Worm (Caenorhabditis elegans) whole organism, L3 larva: Measurements from ENCODE around the gene enu-3.5.

ENCODE experiments used
- R02D3.7 ChIP-seq: fragments of 150-350 bp; optimal IDR thresholded peaks from 2 replicates; lab custom pipeline; 2014; ENCODE audit warnings: missing biosample characterization, missing genetic modification characterization
- aly-2 ChIP-seq: fragments of 150-350 bp; optimal IDR thresholded peaks from 2 replicates; lab custom pipeline; 2014; ENCODE audit warnings: missing biosample characterization, missing genetic modification characterization
- ceh-16 ChIP-seq: sonication (generic microtip); optimal IDR thresholded peaks from 2 replicates; lab custom pipeline; 2017; ENCODE audit warnings: missing biosample characterization, missing genetic modification characterization
- ceh-28 ChIP-seq: fragments of 150-350 bp; optimal IDR thresholded peaks from 2 replicates; lab custom pipeline; 2014; ENCODE audit warnings: missing biosample characterization, missing genetic modification reagents, missing genetic modification characterization
- ceh-82 ChIP-seq: fragments of 150-350 bp; optimal IDR thresholded peaks from 2 replicates; lab custom pipeline; 2014; ENCODE audit warnings: missing biosample characterization, missing genetic modification characterization
- daf-12 ChIP-seq: fragments of 150-350 bp; optimal IDR thresholded peaks from 2 replicates; lab custom pipeline; 2014; ENCODE audit warnings: missing biosample characterization, missing genetic modification reagents, missing genetic modification characterization
- egl-27 ChIP-seq: sonication (generic microtip); optimal IDR thresholded peaks from 4 replicates; lab custom pipeline; 2017; ENCODE audit warnings: missing biosample characterization, missing genetic modification reagents, missing genetic modification characterization
- egl-5 ChIP-seq: fragments of 150-350 bp; optimal IDR thresholded peaks from 2 replicates; lab custom pipeline; 2017; ENCODE audit warnings: missing biosample characterization, missing genetic modification reagents, missing genetic modification characterization, inconsistent platforms
- elt-2 ChIP-seq: sonication (generic microtip); optimal IDR thresholded peaks from 2 replicates; lab custom pipeline; 2016; ENCODE audit warnings: missing genetic modification reagents, mild to moderate bottlenecking, missing genetic modification characterization, missing compliant biosample characterization
- elt-3 ChIP-seq, 3 experiments: fragments of 150-350 bp in 1 of 3; sonication (generic microtip) in 2 of 3; optimal IDR thresholded peaks; 2 replicates in 2 of 3; 4 replicates in 1 of 3; lab custom pipeline; 2014 to 2017; ENCODE audit warnings: missing biosample characterization in 3 of 3, missing genetic modification characterization in 3 of 3
- eor-1 ChIP-seq, 2 experiments: fragments of 150-350 bp; optimal IDR thresholded peaks; 2 replicates each; lab custom pipeline; 2014 to 2018; ENCODE audit warnings: missing biosample characterization in 2 of 2, missing genetic modification characterization in 2 of 2
- fkh-10 ChIP-seq: sonication (generic microtip); optimal IDR thresholded peaks from 2 replicates; lab custom pipeline; 2017; ENCODE audit warnings: missing biosample characterization, missing genetic modification reagents, missing genetic modification characterization
- hmg-11 ChIP-seq: sonication (generic microtip); optimal IDR thresholded peaks from 2 replicates; lab custom pipeline; 2016; ENCODE audit warnings: missing genetic modification characterization, missing compliant biosample characterization
- jun-1 ChIP-seq: fragments of 150-350 bp; optimal IDR thresholded peaks from 2 replicates; lab custom pipeline; 2014; ENCODE audit warnings: missing biosample characterization, missing genetic modification reagents, missing genetic modification characterization
- lin-15B ChIP-seq: fragments of 150-350 bp; optimal IDR thresholded peaks from 2 replicates; lab custom pipeline; 2014; ENCODE audit warnings: missing biosample characterization, missing genetic modification characterization
- lin-39 ChIP-seq: fragments of 150-350 bp; optimal IDR thresholded peaks from 2 replicates; lab custom pipeline; 2018; ENCODE audit warnings: missing biosample characterization, missing genetic modification reagents, missing genetic modification characterization
- lsy-12 ChIP-seq: sonication (generic microtip); optimal IDR thresholded peaks from 2 replicates; lab custom pipeline; 2016; ENCODE audit warnings: mild to moderate bottlenecking, missing genetic modification characterization, missing compliant biosample characterization
- mdl-1 ChIP-seq: fragments of 150-350 bp; optimal IDR thresholded peaks from 2 replicates; lab custom pipeline; 2014; ENCODE audit warnings: missing biosample characterization, missing genetic modification characterization
- mml-1 ChIP-seq: fragments of 150-350 bp; sonication (generic microtip); optimal IDR thresholded peaks from 3 replicates; lab custom pipeline; 2014; ENCODE audit warnings: missing biosample characterization, missing genetic modification characterization
- nfya-1 ChIP-seq: sonication (generic microtip); optimal IDR thresholded peaks from 2 replicates; lab custom pipeline; 2017; ENCODE audit warnings: missing genetic modification characterization, mild to moderate bottlenecking, missing compliant biosample characterization, antibody characterized with exemption, moderate library complexity; ENCODE audit not compliant: insufficient read depth
- nhr-11 ChIP-seq: fragments of 150-350 bp; optimal IDR thresholded peaks from 2 replicates; lab custom pipeline; 2014; ENCODE audit warnings: missing biosample characterization, missing genetic modification characterization
- nhr-12 ChIP-seq: fragments of 150-350 bp; optimal IDR thresholded peaks from 2 replicates; lab custom pipeline; 2014; ENCODE audit warnings: missing biosample characterization, missing genetic modification characterization
- nhr-23 ChIP-seq: fragments of 150-350 bp; optimal IDR thresholded peaks from 2 replicates; lab custom pipeline; 2014; ENCODE audit warnings: missing biosample characterization, missing genetic modification reagents, missing genetic modification characterization
- nhr-237 ChIP-seq: fragments of 150-350 bp; optimal IDR thresholded peaks from 2 replicates; lab custom pipeline; 2014; ENCODE audit warnings: missing biosample characterization, missing genetic modification characterization
- nhr-25 ChIP-seq: sonication (generic microtip); optimal IDR thresholded peaks from 2 replicates; lab custom pipeline; 2017; ENCODE audit warnings: missing biosample characterization, missing genetic modification characterization
- nhr-28 ChIP-seq: fragments of 150-350 bp; optimal IDR thresholded peaks from 2 replicates; lab custom pipeline; 2014; ENCODE audit warnings: missing biosample characterization, missing genetic modification characterization
- nhr-43 ChIP-seq: sonication (generic microtip); optimal IDR thresholded peaks from 2 replicates; lab custom pipeline; 2016; ENCODE audit warnings: mild to moderate bottlenecking, missing genetic modification characterization, missing compliant biosample characterization; ENCODE audit not compliant: poor library complexity, severe bottlenecking
- nhr-76 ChIP-seq: fragments of 150-350 bp; sonication (generic microtip); optimal IDR thresholded peaks from 5 replicates; lab custom pipeline; 2014; ENCODE audit warnings: missing biosample characterization, missing genetic modification characterization
- nhr-77 ChIP-seq: fragments of 150-350 bp; optimal IDR thresholded peaks from 2 replicates; lab custom pipeline; 2014; ENCODE audit warnings: missing biosample characterization, missing genetic modification characterization
- pqm-1 ChIP-seq: fragments of 150-350 bp; optimal IDR thresholded peaks from 2 replicates; lab custom pipeline; 2017; ENCODE audit warnings: missing biosample characterization, missing genetic modification characterization, inconsistent platforms
- skn-1 ChIP-seq: fragments of 150-350 bp; optimal IDR thresholded peaks from 2 replicates; lab custom pipeline; 2014; ENCODE audit warnings: missing biosample characterization, missing genetic modification characterization
- snpc-4 ChIP-seq: fragments of 150-350 bp; optimal IDR thresholded peaks from 2 replicates; lab custom pipeline; 2014; ENCODE audit warnings: missing biosample characterization, missing genetic modification characterization
- unc-39 ChIP-seq: sonication (generic microtip); optimal IDR thresholded peaks from 4 replicates; lab custom pipeline; 2017; ENCODE audit warnings: missing biosample characterization, missing genetic modification characterization
- unc-62 ChIP-seq: fragments of 150-350 bp; sonication (generic microtip); optimal IDR thresholded peaks from 4 replicates; lab custom pipeline; 2014; ENCODE audit warnings: missing biosample characterization, missing genetic modification reagents, missing genetic modification characterization
- ztf-11 ChIP-seq: fragments of 150-350 bp; optimal IDR thresholded peaks from 2 replicates; lab custom pipeline; 2014; ENCODE audit warnings: missing biosample characterization, missing genetic modification characterization

enu-3.5 gene

DNA sequence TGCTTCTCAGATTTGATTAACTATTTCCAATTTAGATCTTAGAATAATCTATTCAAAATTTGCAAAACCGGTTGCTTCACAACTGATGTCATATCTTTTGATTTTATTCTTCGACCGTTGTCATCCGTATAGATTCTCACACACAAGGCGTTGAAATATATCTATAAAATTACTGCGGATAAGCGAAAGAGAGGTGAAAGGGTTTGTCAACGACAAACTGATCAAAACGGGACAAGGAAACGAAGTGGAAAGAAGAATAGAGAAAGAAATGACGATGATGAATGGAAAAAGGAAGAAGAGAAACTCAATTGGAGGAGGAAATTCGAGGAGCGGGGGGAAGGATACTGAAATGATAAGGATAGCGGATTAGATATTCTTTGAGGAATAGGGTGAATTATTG lies 27.0 kb upstream of the enu-3.5 start:
- TF ChIP-seq elt-3 (tag; optimal IDR thresholded peaks at IDR 0.05; lab: Kevin White, UChicago) = peak in 2 of 3 experiments; percentile 31 to 39
- peak; percentile 53 for TF ChIP-seq ceh-28 (tag; lab: Kevin White, UChicago)
- no peak for TF ChIP-seq hmg-11 (tag; lab: Kevin White, UChicago)
- TF ChIP-seq, all 47 proteins: peak for 2

DNA sequence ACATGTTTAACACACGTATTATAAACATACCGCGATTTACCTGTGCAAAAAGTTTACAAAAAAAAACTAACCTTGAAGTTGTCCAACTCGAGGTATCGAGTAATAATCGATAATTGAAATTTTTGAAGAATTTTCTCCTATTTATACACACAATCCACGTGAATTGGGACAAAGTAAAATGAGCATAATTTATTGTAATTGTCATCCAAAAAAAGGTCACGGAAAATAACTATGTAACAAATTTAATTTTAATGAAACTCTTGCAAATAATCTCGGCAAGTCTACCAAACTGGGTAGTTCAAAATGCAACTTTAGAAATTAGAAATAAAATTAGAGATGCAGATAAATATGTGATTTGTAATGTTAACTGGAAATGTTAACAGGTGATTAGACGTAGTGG lies 22.6 kb upstream of the enu-3.5 start, which contains the start of gene Y37D8A.5:
Gene Y37D8A.5, minus strand, starts transcription at position 101 of the 400 bp plus-strand sequence.
- TF ChIP-seq aly-2 (tag; lab: Kevin White, UChicago) (no peak), ceh-28 (tag; lab: Kevin White, UChicago) (peak; percentile 23)
- TF ChIP-seq, all 47 proteins: peak for 1

DNA sequence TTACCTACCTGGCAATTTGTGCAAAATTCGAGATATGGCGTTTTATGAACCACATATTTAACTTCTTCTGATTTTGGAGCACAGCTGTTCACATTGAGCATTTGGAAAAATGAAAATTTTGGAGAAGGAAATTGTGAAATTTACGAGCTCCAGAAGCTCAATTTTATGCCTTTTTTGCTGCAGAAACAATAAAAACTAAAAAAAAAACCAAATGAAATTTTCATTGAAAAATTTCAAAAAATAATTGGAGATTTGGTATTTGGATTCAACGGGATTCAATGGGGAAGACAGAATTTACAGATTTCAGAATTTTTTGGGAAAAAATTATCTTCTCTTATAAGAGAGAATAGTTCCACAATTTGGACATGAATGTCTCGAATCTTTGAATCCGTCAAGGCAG lies 21.4 kb upstream of the enu-3.5 start, which contains the start of gene Y37D8A.26:
Gene Y37D8A.26, minus strand, starts transcription at position 101 of the 400 bp plus-strand sequence.
- TF ChIP-seq ceh-28 (tag; lab: Kevin White, UChicago) (no peak), nhr-43 (tag; lab: Kevin White, UChicago) (no peak)
- TF ChIP-seq, all 47 proteins: peak for 0

ce11 chrIII:12860119-12860518 lies 17.9 kb upstream of the enu-3.5 start:
- TF ChIP-seq nhr-237 (no peak), mdl-1 (tag; lab: Kevin White, UChicago) (no peak), skn-1 (tag; lab: Kevin White, UChicago) (no peak), nhr-25 (tag; lab: Kevin White, UChicago) (peak; percentile 28)

ce11 chrIII:12864648-12865047 lies 13.3 kb upstream of the enu-3.5 start, which contains the start of gene Y37D8A.8:
TSS of gene Y37D8A.8 (plus strand) at chrIII:12864948.
- TF ChIP-seq ceh-28 (tag; lab: Kevin White, UChicago) (no peak), nhr-12 (tag; lab: Kevin White, UChicago) (no peak), mdl-1 (tag; lab: Kevin White, UChicago) (no peak), nhr-77 (tag; lab: Kevin White, UChicago) (no peak), R02D3.7 (no peak), unc-39 (tag; lab: Kevin White, UChicago) (no peak), fkh-10 (GFP tag; lab: Kevin White, UChicago) (no peak), egl-5 (tag; lab: Kevin White, UChicago) (no peak), nhr-23 (tag; lab: Kevin White, UChicago) (no peak), jun-1 (tag; lab: Kevin White, UChicago) (no peak), egl-27 (tag; lab: Kevin White, UChicago) (no peak), nhr-28 (tag; lab: Kevin White, UChicago) (no peak), nhr-76 (tag; lab: Kevin White, UChicago) (no peak)

ce11 chrIII:12870060-12870696 lies 7.8 kb upstream of the enu-3.5 start, which contains the start of gene Y37D8A.6:
TSS of gene Y37D8A.6 (minus strand) at chrIII:12870297.
- TF ChIP-seq nhr-43 (tag; lab: Kevin White, UChicago) = peak; percentile 4
- TF ChIP-seq lsy-12 = no peak
- peak; percentile 15 for TF ChIP-seq lin-15B
- TF ChIP-seq hmg-11 (tag; lab: Kevin White, UChicago) = peak; percentile 52
- peak; percentile 24 for TF ChIP-seq nfya-1 (tag; lab: Kevin White, UChicago)

DNA sequence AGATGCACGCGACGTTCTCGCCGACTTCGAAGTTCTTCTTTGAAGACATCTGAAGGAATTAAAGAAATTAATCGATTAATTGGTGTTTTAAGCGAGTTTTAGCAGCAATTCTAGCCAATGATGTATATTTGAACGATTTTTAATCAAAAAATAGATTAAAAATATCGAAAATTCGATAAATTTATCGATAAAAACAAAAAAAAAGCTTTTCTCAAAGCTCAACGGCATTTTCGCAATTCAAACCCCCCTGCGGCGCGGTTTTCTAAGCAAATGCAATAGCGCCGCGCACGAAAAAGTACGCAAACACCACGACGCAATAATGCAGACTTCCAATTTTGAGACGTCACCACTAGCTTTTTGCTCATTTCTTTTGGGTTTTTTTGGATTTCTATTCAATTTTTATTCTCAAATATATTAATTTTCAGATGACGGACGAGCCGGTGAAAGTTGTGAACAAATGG lies 3.4 kb upstream of the enu-3.5 start, which contains the start of the genes mrg-1 and spcs-2:
Gene mrg-1, minus strand, starts transcription at position 51 of the 461 bp plus-strand sequence.
Gene spcs-2, plus strand, starts transcription at position 426 of the 461 bp plus-strand sequence.
- TF ChIP-seq nfya-1 (tag; lab: Kevin White, UChicago) (peak; percentile 88), nhr-28 (tag; lab: Kevin White, UChicago) (no peak), nhr-11 (tag; lab: Kevin White, UChicago) (no peak), daf-12 (tag; lab: Kevin White, UChicago) (no peak), elt-3 (tag; optimal IDR thresholded peaks at IDR 0.05; lab: Kevin White, UChicago) (no peak), nhr-25 (tag; lab: Kevin White, UChicago) (peak; percentile 85), ceh-82 (peak; percentile 63), nhr-12 (tag; lab: Kevin White, UChicago) (no peak), skn-1 (tag; lab: Kevin White, UChicago) (peak; percentile 70), lin-39 (peak; percentile 88), hmg-11 (tag; lab: Kevin White, UChicago) (peak; percentile 92), snpc-4 (tag; lab: Kevin White, UChicago) (peak; percentile 85), lsy-12 (peak; percentile 77), pqm-1 (tag; lab: Kevin White, UChicago) (peak; percentile 20), mml-1 (tag; lab: Kevin White, UChicago) (no peak), jun-1 (tag; lab: Kevin White, UChicago) (peak; percentile 54), R02D3.7 (peak; percentile 83), egl-5 (tag; lab: Kevin White, UChicago) (peak; percentile 52), ztf-11 (tag; lab: Kevin White, UChicago) (no peak), eor-1 (tag; optimal IDR thresholded peaks at IDR 0.05; lab: Kevin White, UChicago) (no peak), ceh-16 (tag; lab: Kevin White, UChicago) (no peak), nhr-43 (tag; lab: Kevin White, UChicago) (peak; percentile 93), elt-2 (tag; lab: Kevin White, UChicago) (peak; percentile 55), fkh-10 (GFP tag; lab: Kevin White, UChicago) (peak; percentile 21), unc-62 (no peak), lin-15B (peak; percentile 84)
